Worm (Caenorhabditis elegans) whole organism, late embryonic: ENCODE results near the gene F56D6.19.

Experiments
- C08G9.2 ChIP-seq: sonication (generic microtip); optimal IDR thresholded peaks from 2 replicates; lab custom pipeline; 2016; ENCODE audit warnings: mild to moderate bottlenecking, missing genetic modification characterization, moderate library complexity, missing compliant biosample characterization
- F13H6.1 ChIP-seq: sonication (generic microtip); optimal IDR thresholded peaks from 2 replicates; lab custom pipeline; 2016; ENCODE audit warnings: missing genetic modification characterization, missing compliant biosample characterization
- K02D7.2 ChIP-seq: sonication (generic microtip); optimal IDR thresholded peaks from 2 replicates; lab custom pipeline; 2017; ENCODE audit warnings: mild to moderate bottlenecking, missing genetic modification characterization, missing compliant biosample characterization
- K09A11.1 ChIP-seq: sonication (generic microtip); optimal IDR thresholded peaks from 2 replicates; lab custom pipeline; 2017; ENCODE audit warnings: antibody characterized with exemption, mild to moderate bottlenecking, missing genetic modification characterization, missing compliant biosample characterization; ENCODE audit not compliant: insufficient read depth
- ahr-1 ChIP-seq: sonication (generic microtip); optimal IDR thresholded peaks from 2 replicates; lab custom pipeline; 2016; ENCODE audit warnings: missing genetic modification characterization, missing compliant biosample characterization
- ama-1 ChIP-seq: fragments of 150-350 bp; optimal IDR thresholded peaks from 2 replicates; lab custom pipeline; 2014
- ceh-14 ChIP-seq: sonication (generic microtip); optimal IDR thresholded peaks from 2 replicates; lab custom pipeline; 2016; ENCODE audit warnings: missing genotype, missing genetic modification characterization, missing compliant biosample characterization
- ceh-18 ChIP-seq: sonication (generic microtip); optimal IDR thresholded peaks from 2 replicates; lab custom pipeline; 2016; ENCODE audit warnings: missing genetic modification characterization, missing compliant biosample characterization
- ceh-22 ChIP-seq: sonication (generic microtip); optimal IDR thresholded peaks from 2 replicates; lab custom pipeline; 2017; ENCODE audit warnings: missing biosample characterization, missing genetic modification characterization
- ceh-30 ChIP-seq: fragments of 150-350 bp; optimal IDR thresholded peaks from 2 replicates; lab custom pipeline; 2014; ENCODE audit warnings: missing biosample characterization, missing genetic modification characterization
- ceh-31 ChIP-seq: sonication (generic microtip); optimal IDR thresholded peaks from 2 replicates; lab custom pipeline; 2016; ENCODE audit warnings: missing genetic modification characterization, missing compliant biosample characterization
- ceh-34 ChIP-seq: sonication (generic microtip); optimal IDR thresholded peaks from 2 replicates; lab custom pipeline; 2016; ENCODE audit warnings: mild to moderate bottlenecking, missing genetic modification characterization, missing compliant biosample characterization
- ceh-45 ChIP-seq: fragments of 200-800 bp; sonication (Bioruptor generic); IDR thresholded peaks from 2 replicates; pipeline ENCODE4 v1.3.6; 2022; ENCODE audit warnings: missing genetic modification reagents, missing genetic modification characterization, missing compliant biosample characterization
- ceh-48 ChIP-seq: sonication (generic microtip); optimal IDR thresholded peaks from 2 replicates; lab custom pipeline; 2016; ENCODE audit warnings: missing genetic modification characterization, inconsistent platforms, missing compliant biosample characterization
- che-1 ChIP-seq: sonication (generic microtip); optimal IDR thresholded peaks from 2 replicates; lab custom pipeline; 2016; ENCODE audit warnings: mild to moderate bottlenecking, missing genetic modification characterization, missing compliant biosample characterization
- dmd-4 ChIP-seq: sonication (generic microtip); optimal IDR thresholded peaks from 2 replicates; lab custom pipeline; 2016; ENCODE audit warnings: borderline replicate concordance, missing genetic modification characterization, missing compliant biosample characterization
- dve-1 ChIP-seq: sonication (generic microtip); optimal IDR thresholded peaks from 2 replicates; lab custom pipeline; 2017; ENCODE audit warnings: antibody characterized with exemption, mild to moderate bottlenecking, missing genetic modification characterization, missing compliant biosample characterization
- elt-2 ChIP-seq: sonication (generic microtip); optimal IDR thresholded peaks from 2 replicates; lab custom pipeline; 2016; ENCODE audit warnings: missing genetic modification reagents, missing genetic modification characterization, missing compliant biosample characterization
- fkh-10 ChIP-seq: fragments of 150-350 bp; optimal IDR thresholded peaks from 2 replicates; lab custom pipeline; 2014; ENCODE audit warnings: missing biosample characterization, missing genetic modification reagents, missing genetic modification characterization
- hlh-15 ChIP-seq: sonication (generic microtip); optimal IDR thresholded peaks from 2 replicates; lab custom pipeline; 2016; ENCODE audit warnings: missing genetic modification characterization, missing compliant biosample characterization
- hlh-8 ChIP-seq: sonication (generic microtip); optimal IDR thresholded peaks from 2 replicates; lab custom pipeline; 2016; ENCODE audit warnings: missing genotype, missing genetic modification characterization, missing compliant biosample characterization
- lim-6 ChIP-seq: sonication (generic microtip); optimal IDR thresholded peaks from 2 replicates; lab custom pipeline; 2016; ENCODE audit warnings: missing genetic modification characterization, missing compliant biosample characterization
- lin-11 ChIP-seq: fragments of 200-800 bp; sonication (Bioruptor generic); optimal IDR thresholded peaks from 2 replicates; lab custom pipeline; 2018; ENCODE audit warnings: mild to moderate bottlenecking, missing genetic modification characterization, missing compliant biosample characterization
- madf-2 ChIP-seq: sonication (generic microtip); optimal IDR thresholded peaks from 2 replicates; lab custom pipeline; 2017; ENCODE audit warnings: missing genetic modification characterization, missing compliant biosample characterization
- nfya-1 ChIP-seq: sonication (generic microtip); optimal IDR thresholded peaks from 2 replicates; lab custom pipeline; 2017; ENCODE audit warnings: missing genetic modification characterization, mild to moderate bottlenecking, missing compliant biosample characterization, antibody characterized with exemption, moderate library complexity
- nhr-232 ChIP-seq: sonication (generic microtip); optimal IDR thresholded peaks from 2 replicates; lab custom pipeline; 2016; ENCODE audit warnings: missing genetic modification characterization, missing compliant biosample characterization
- pha-4 ChIP-seq: fragments of 150-350 bp; optimal IDR thresholded peaks from 2 replicates; lab custom pipeline; 2018; ENCODE audit warnings: missing biosample characterization, missing genetic modification reagents, missing genetic modification characterization
- ref-2 ChIP-seq: sonication (generic microtip); optimal IDR thresholded peaks from 2 replicates; lab custom pipeline; 2016; ENCODE audit warnings: missing genetic modification characterization, missing compliant biosample characterization
- rnt-1 ChIP-seq: sonication (generic microtip); optimal IDR thresholded peaks from 2 replicates; lab custom pipeline; 2016; ENCODE audit warnings: missing genetic modification characterization, missing compliant biosample characterization
- sox-2 ChIP-seq: fragments of 200-800 bp; sonication (Bioruptor generic); IDR thresholded peaks from 2 replicates; pipeline ENCODE4 v1.3.6; 2022; ENCODE audit warnings: missing genetic modification reagents, missing genetic modification characterization, missing compliant biosample characterization
- sox-4 ChIP-seq: sonication (generic microtip); optimal IDR thresholded peaks from 2 replicates; lab custom pipeline; 2017; ENCODE audit warnings: mild to moderate bottlenecking, missing genetic modification characterization, inconsistent platforms, missing compliant biosample characterization
- tbx-7 ChIP-seq: sonication (generic microtip); optimal IDR thresholded peaks from 2 replicates; lab custom pipeline; 2016; ENCODE audit warnings: missing genotype, missing genetic modification characterization, missing compliant biosample characterization
- zip-5 ChIP-seq: sonication (generic microtip); optimal IDR thresholded peaks from 2 replicates; lab custom pipeline; 2016; ENCODE audit warnings: missing genetic modification characterization, missing compliant biosample characterization
- ztf-16 ChIP-seq: sonication (generic microtip); optimal IDR thresholded peaks from 2 replicates; lab custom pipeline; 2017; ENCODE audit warnings: missing genetic modification characterization, missing compliant biosample characterization

Gene F56D6.19

ce11 chrIV:3956705-3957104 is 42.1 kb downstream of the F56D6.19 start, which contains the start of gene clec-74:
Gene clec-74 (plus strand): TSS chrIV:3957005.
- no peak for TF ChIP-seq hlh-15 (tag; lab: Kevin White, UChicago)
- no peak for TF ChIP-seq sox-4 (tag; lab: Kevin White, UChicago)
- no peak for TF ChIP-seq ama-1 (lab: Kevin White, UChicago)
- no peak for TF ChIP-seq ref-2 (tag; lab: Kevin White, UChicago)
- TF ChIP-seq F13H6.1 (tag; lab: Kevin White, UChicago): no peak
- TF ChIP-seq hlh-8 (tag; lab: Kevin White, UChicago): no peak

- TF ChIP-seq lin-11 (tag; lab: Kevin White, UChicago) (no peak), ahr-1 (tag; lab: Kevin White, UChicago) (no peak), zip-5 (no peak), madf-2 (no peak)
These were observed 45.8 kb downstream of the F56D6.19 start, which contains the start of gene clec-75 for ce11 chrIV:3960396-3960795. Gene clec-75 (plus strand): TSS chrIV:3960734.

- TF ChIP-seq nhr-232 (tag; lab: Kevin White, UChicago) (no peak), dve-1 (tag; lab: Kevin White, UChicago) (no peak), sox-2 (GFP tag; lab: Robert Waterston, UW) (no peak), ceh-31 (no peak), elt-2 (tag; lab: Kevin White, UChicago) (no peak), K09A11.1 (tag; lab: Kevin White, UChicago) (no peak), che-1 (tag; lab: Kevin White, UChicago) (no peak), C08G9.2 (no peak), ceh-30 (tag; lab: Kevin White, UChicago) (no peak), tbx-7 (no peak), ceh-48 (tag; lab: Kevin White, UChicago) (no peak), ztf-16 (tag; lab: Kevin White, UChicago) (no peak), ceh-18 (no peak)
These were observed 48.0 kb downstream of the F56D6.19 start, which contains the start of gene Y46C8AM.1 for ce11 chrIV:3962584-3962983. Gene Y46C8AM.1 (plus strand): TSS chrIV:3962884.

ce11 chrIV:3963498-3963897 is 48.9 kb downstream of the F56D6.19 start:
- TF ChIP-seq hlh-8 (tag; lab: Kevin White, UChicago): no peak
- no peak for TF ChIP-seq ceh-30 (tag; lab: Kevin White, UChicago)
- TF ChIP-seq dmd-4 (tag; lab: Kevin White, UChicago): no peak
- no peak for TF ChIP-seq ceh-22 (tag; lab: Kevin White, UChicago)
- TF ChIP-seq rnt-1 (tag; lab: Kevin White, UChicago): no peak
- no peak for TF ChIP-seq pha-4
- TF ChIP-seq ceh-14 (tag; lab: Kevin White, UChicago): no peak
- TF ChIP-seq lim-6 (tag; lab: Kevin White, UChicago): no peak
- no peak for TF ChIP-seq zip-5
- TF ChIP-seq sox-2 (GFP tag; lab: Robert Waterston, UW): no peak
- no peak for TF ChIP-seq elt-2 (tag; lab: Kevin White, UChicago)
- no peak for TF ChIP-seq K02D7.2 (tag; lab: Kevin White, UChicago)
- no peak for TF ChIP-seq nfya-1 (tag; lab: Kevin White, UChicago)
- TF ChIP-seq ceh-34 (tag; lab: Kevin White, UChicago): no peak
- TF ChIP-seq ceh-45 (GFP tag; lab: Robert Waterston, UW): no peak
- no peak for TF ChIP-seq fkh-10 (GFP tag; lab: Kevin White, UChicago)
- TF ChIP-seq F13H6.1 (tag; lab: Kevin White, UChicago): no peak
